Fruit fly (Drosophila melanogaster): ENCODE results near the gene Eip63F-1.

dm6 chr3L:3865290-3865891, 70.0 kb downstream of the Eip63F-1 start:
- TF ChIP-seq Eip75B (GFP tag; optimal IDR thresholded peaks at IDR 0.05) (no peak), pdm3 (GFP tag; optimal IDR thresholded peaks at IDR 0.05) (no peak), Sox102F (GFP tag; optimal IDR thresholded peaks at IDR 0.05) (no peak), eg (GFP tag; IDR thresholded peaks at IDR 0.05) (no peak), CG1621 (tag; optimal IDR thresholded peaks at IDR 0.05) (no peak), Sox15 (GFP tag; optimal IDR thresholded peaks at IDR 0.05) (no peak), achi (GFP tag; optimal IDR thresholded peaks at IDR 0.05) (no peak), CG31627 (GFP tag; optimal IDR thresholded peaks at IDR 0.05) (no peak), CG11294 (GFP tag; IDR thresholded peaks at IDR 0.05) (no peak)

Measured in whole organism, prepupa.